Fruit fly (Drosophila melanogaster): ENCODE measurements around the gene CG31823.

dm6 chr2L:15893711-15894110 lies 6.6 kb downstream of the CG31823 start, which contains the start of gene Tep1:
- TF ChIP-seq OdsH (GFP tag; optimal IDR thresholded peaks at IDR 0.05): no peak
- TF ChIP-seq CG34406 (GFP tag; optimal IDR thresholded peaks at IDR 0.05): no peak
- TF ChIP-seq Eip75B (GFP tag; optimal IDR thresholded peaks at IDR 0.05): no peak
- TF ChIP-seq CG15336 (GFP tag; IDR thresholded peaks at IDR 0.05): no peak
- no peak for TF ChIP-seq Blimp-1 (GFP tag; optimal IDR thresholded peaks at IDR 0.05)
- TF ChIP-seq CG10631 (GFP tag; optimal IDR thresholded peaks at IDR 0.05): no peak
- no peak for TF ChIP-seq CG8119 (GFP tag; IDR thresholded peaks at IDR 0.05)
- TF ChIP-seq CG3032 (tag; optimal IDR thresholded peaks at IDR 0.05): no peak
- no peak for TF ChIP-seq vri (GFP tag; optimal IDR thresholded peaks at IDR 0.05)
- TF ChIP-seq CG9139 (GFP tag; optimal IDR thresholded peaks at IDR 0.05): no peak
- TF ChIP-seq dsx (GFP tag; optimal IDR thresholded peaks at IDR 0.05; ENCODE audit: poor library complexity, severe bottlenecking): no peak
- no peak for TF ChIP-seq Ets21C (GFP tag; optimal IDR thresholded peaks at IDR 0.05)

Measured in whole organism, prepupa.